Fruit fly (Drosophila melanogaster) S2 (cell line): Measurements from ENCODE around the gene kraken.

Experiments used
- CG8478 ChIP-seq: fragments of >200 bp; optimal IDR thresholded peaks from 2 replicates; lab custom pipeline; 2018
- CTCF ChIP-seq, 2 experiments: fragments of >200 bp; optimal IDR thresholded peaks; 2 replicates each; lab custom pipeline; 2018

dm6 chr2L:827516-828362 is 24.8 kb upstream of the kraken start:
- TF ChIP-seq CTCF (optimal IDR thresholded peaks at IDR 0.05; lab: Kevin White, UChicago) (no peak), CG8478 (lab: Kevin White, UChicago) (no peak)
